Worm (Caenorhabditis elegans) whole organism, young adult: ENCODE results near the gene srh-25.

ENCODE experiments used
- B0336.3 ChIP-seq: fragments of 200-800 bp; sonication (Bioruptor generic); IDR thresholded peaks from 2 replicates; pipeline ENCODE4 v1.3.6; 2022; ENCODE audit warnings: missing genetic modification characterization, missing compliant biosample characterization
- C17E4.6 ChIP-seq: fragments of 200-800 bp; sonication (Bioruptor generic); IDR thresholded peaks from 2 replicates; pipeline ENCODE4 v1.3.6; 2022; ENCODE audit warnings: missing genetic modification reagents, missing genetic modification characterization, missing compliant biosample characterization
- F10E7.11 ChIP-seq: sonication (generic microtip); optimal IDR thresholded peaks from 2 replicates; lab custom pipeline; 2017; ENCODE audit warnings: mild to moderate bottlenecking, missing genetic modification characterization, moderate library complexity, missing compliant biosample characterization
- F52B5.7 ChIP-seq: sonication (generic microtip); optimal IDR thresholded peaks from 2 replicates; lab custom pipeline; 2016; ENCODE audit warnings: mild to moderate bottlenecking, missing genetic modification characterization, missing compliant biosample characterization
- K11D2.4 ChIP-seq: fragments of 200-800 bp; sonication (Bioruptor generic); IDR thresholded peaks from 2 replicates; pipeline ENCODE4 v1.3.6; 2022; ENCODE audit warnings: missing genetic modification reagents, missing genetic modification characterization, missing compliant biosample characterization
- K12H6.12 ChIP-seq: fragments of 200-800 bp; sonication (Bioruptor generic); optimal IDR thresholded peaks from 2 replicates; lab custom pipeline; 2018; ENCODE audit warnings: mild to moderate bottlenecking, missing genetic modification characterization, missing compliant biosample characterization
- Y56A3A.18 ChIP-seq: fragments of 200-800 bp; sonication (Bioruptor generic); IDR thresholded peaks from 2 replicates; pipeline ENCODE4 v1.3.6; 2022; ENCODE audit warnings: missing genetic modification reagents, missing genetic modification characterization, missing compliant biosample characterization
- ZK185.1 ChIP-seq: sonication (generic microtip); optimal IDR thresholded peaks from 2 replicates; lab custom pipeline; 2016; ENCODE audit warnings: mild to moderate bottlenecking, missing genetic modification characterization, missing compliant biosample characterization; ENCODE audit not compliant: poor library complexity, severe bottlenecking
- atf-7 ChIP-seq: sonication (generic microtip); optimal IDR thresholded peaks from 2 replicates; lab custom pipeline; 2017; ENCODE audit warnings: mild to moderate bottlenecking, missing genetic modification characterization, missing compliant biosample characterization
- attf-3 ChIP-seq: fragments of 200-800 bp; sonication (Bioruptor generic); conservative IDR thresholded peaks from 2 replicates; pipeline ENCODE4 v1.3.6; 2022; ENCODE audit warnings: missing genetic modification reagents, missing genetic modification characterization, missing compliant biosample characterization
- attf-5 ChIP-seq: fragments of 200-800 bp; sonication (Bioruptor generic); optimal IDR thresholded peaks from 2 replicates; lab custom pipeline; 2018; ENCODE audit warnings: mild to moderate bottlenecking, missing genetic modification characterization, missing compliant biosample characterization
- bed-2 ChIP-seq: fragments of 200-800 bp; sonication (Bioruptor generic); IDR thresholded peaks from 2 replicates; pipeline ENCODE4 v1.3.6; 2022; ENCODE audit warnings: missing genetic modification reagents, missing genetic modification characterization, missing compliant biosample characterization
- cebp-1 ChIP-seq, 2 experiments: fragments of 200-800 bp in 1 of 2; sonication (Bioruptor generic) in 1 of 2; sonication (generic microtip) in 1 of 2; IDR thresholded peaks in 1 of 2; optimal IDR thresholded peaks in 1 of 2; 2 replicates each; pipeline versions ENCODE4 v1.3.6 to Lab custom; 2017 to 2022; ENCODE audit warnings: missing compliant biosample characterization in 2 of 2, missing genetic modification characterization in 2 of 2, mild to moderate bottlenecking in 1 of 2, missing genetic modification reagents in 1 of 2, moderate library complexity in 1 of 2
- ceh-27 ChIP-seq: fragments of 200-800 bp; sonication (Bioruptor generic); optimal IDR thresholded peaks from 2 replicates; lab custom pipeline; 2018; ENCODE audit warnings: mild to moderate bottlenecking, missing genetic modification characterization, moderate library complexity, missing compliant biosample characterization
- ceh-79 ChIP-seq: sonication (generic microtip); optimal IDR thresholded peaks from 2 replicates; lab custom pipeline; 2017; ENCODE audit warnings: mild to moderate bottlenecking, missing genetic modification characterization, missing compliant biosample characterization
- chd-7 ChIP-seq: sonication (generic microtip); optimal IDR thresholded peaks from 2 replicates; lab custom pipeline; 2016; ENCODE audit warnings: mild to moderate bottlenecking, missing genetic modification characterization, moderate library complexity, missing compliant biosample characterization
- dox-1 ChIP-seq: fragments of 200-800 bp; sonication (Bioruptor generic); IDR thresholded peaks from 2 replicates; pipeline ENCODE4 v1.3.6; 2022; ENCODE audit warnings: missing genetic modification reagents, missing genetic modification characterization, missing compliant biosample characterization
- fkh-3 ChIP-seq: sonication (generic microtip); optimal IDR thresholded peaks from 2 replicates; lab custom pipeline; 2016; ENCODE audit warnings: mild to moderate bottlenecking, missing genetic modification characterization, missing compliant biosample characterization
- gei-17 ChIP-seq: fragments of 200-800 bp; sonication (Bioruptor generic); optimal IDR thresholded peaks from 2 replicates; lab custom pipeline; 2018; ENCODE audit warnings: mild to moderate bottlenecking, missing genetic modification characterization, missing compliant biosample characterization
- hmg-1.2 ChIP-seq: fragments of 200-800 bp; sonication (Bioruptor generic); IDR thresholded peaks from 2 replicates; pipeline ENCODE4 v1.3.6; 2022; ENCODE audit warnings: missing genetic modification reagents, missing genetic modification characterization, missing compliant biosample characterization
- lin-35 ChIP-seq, 3 experiments: fragments of 150-350 bp in 2 of 3; sonication (generic microtip) in 1 of 3; optimal IDR thresholded peaks; 2 replicates each; lab custom pipeline; 2014 to 2018; ENCODE audit warnings: missing biosample characterization in 3 of 3, missing genetic modification characterization in 3 of 3, missing genetic modification reagents in 3 of 3
- lin-40 ChIP-seq: sonication (generic microtip); optimal IDR thresholded peaks from 2 replicates; lab custom pipeline; 2016; ENCODE audit warnings: missing genetic modification characterization, mild to moderate bottlenecking, missing compliant biosample characterization, missing genotype, missing genetic modification reagents
- lin-54 ChIP-seq: fragments of 200-800 bp; sonication (Bioruptor generic); optimal IDR thresholded peaks from 2 replicates; lab custom pipeline; 2018; ENCODE audit warnings: mild to moderate bottlenecking, missing genetic modification characterization, missing compliant biosample characterization
- madf-10 ChIP-seq: sonication (generic microtip); optimal IDR thresholded peaks from 2 replicates; lab custom pipeline; 2016; ENCODE audit warnings: mild to moderate bottlenecking, missing genetic modification characterization, missing compliant biosample characterization
- madf-6 ChIP-seq: fragments of 200-800 bp; sonication (Bioruptor generic); IDR thresholded peaks from 2 replicates; pipeline ENCODE4 v1.3.6; 2022; ENCODE audit warnings: missing genetic modification reagents, missing genetic modification characterization, missing compliant biosample characterization
- madf-8 ChIP-seq: fragments of 200-800 bp; sonication (Bioruptor generic); conservative IDR thresholded peaks from 2 replicates; pipeline ENCODE4 v1.3.6; 2022; ENCODE audit warnings: missing genetic modification reagents, missing genetic modification characterization, missing compliant biosample characterization
- mcd-1 ChIP-seq: fragments of 200-800 bp; sonication (Bioruptor generic); IDR thresholded peaks from 2 replicates; pipeline ENCODE4 v1.3.6; 2022; ENCODE audit warnings: missing genetic modification reagents, missing genetic modification characterization, missing compliant biosample characterization
- nfya-2 ChIP-seq: fragments of 200-800 bp; sonication (Bioruptor generic); IDR thresholded peaks from 2 replicates; pipeline ENCODE4 v1.3.6; 2022; ENCODE audit warnings: missing genetic modification reagents, missing genetic modification characterization, missing compliant biosample characterization
- nfyb-1 ChIP-seq: fragments of 200-800 bp; sonication (Bioruptor generic); IDR thresholded peaks from 2 replicates; pipeline ENCODE4 v1.3.6; 2022; ENCODE audit warnings: missing genetic modification reagents, missing genetic modification characterization, missing compliant biosample characterization
- rcor-1 ChIP-seq: fragments of 200-800 bp; sonication (Bioruptor generic); IDR thresholded peaks from 2 replicates; pipeline ENCODE4 v1.3.6; 2022; ENCODE audit warnings: missing genetic modification reagents, missing genetic modification characterization, missing compliant biosample characterization
- rec-8 ChIP-seq, 2 experiments: sonication (generic microtip); optimal IDR thresholded peaks; 2 replicates each; lab custom pipeline; 2016; ENCODE audit warnings: mild to moderate bottlenecking in 2 of 2, missing genetic modification characterization in 2 of 2, missing genetic modification reagents in 2 of 2, missing genotype in 2 of 2, missing biosample characterization in 1 of 2, missing compliant biosample characterization in 1 of 2, moderate library complexity in 1 of 2
- repo-1 ChIP-seq: sonication (generic microtip); optimal IDR thresholded peaks from 2 replicates; lab custom pipeline; 2017; ENCODE audit warnings: mild to moderate bottlenecking, missing genetic modification characterization, missing compliant biosample characterization
- snpc-1.3 ChIP-seq: sonication (generic microtip); optimal IDR thresholded peaks from 2 replicates; lab custom pipeline; 2017; ENCODE audit warnings: missing genetic modification characterization, mild to moderate bottlenecking, missing compliant biosample characterization, antibody characterized with exemption, moderate library complexity, missing genotype, missing genetic modification reagents; ENCODE audit not compliant: insufficient read depth
- snpc-3.4 ChIP-seq: sonication (generic microtip); optimal IDR thresholded peaks from 2 replicates; lab custom pipeline; 2017; ENCODE audit warnings: missing genetic modification characterization, mild to moderate bottlenecking, missing compliant biosample characterization, antibody characterized with exemption, moderate library complexity, missing genotype, missing genetic modification reagents
- snpc-4 ChIP-seq, 5 experiments: fragments of 150-350 bp in 1 of 5; sonication (generic microtip) in 4 of 5; optimal IDR thresholded peaks; 2 replicates each; lab custom pipeline; 2014 to 2018; ENCODE audit warnings: missing genetic modification characterization in 5 of 5, missing biosample characterization in 3 of 5, antibody characterized with exemption in 2 of 5, mild to moderate bottlenecking in 2 of 5, missing compliant biosample characterization in 2 of 5, missing genotype in 2 of 5, moderate library complexity in 2 of 5, missing genetic modification reagents in 1 of 5
- somi-1 ChIP-seq: fragments of 200-800 bp; sonication (Bioruptor generic); optimal IDR thresholded peaks from 2 replicates; lab custom pipeline; 2018; ENCODE audit warnings: mild to moderate bottlenecking, missing genetic modification characterization, missing compliant biosample characterization
- tbp1 ChIP-seq: fragments of 200-800 bp; sonication (Bioruptor generic); optimal IDR thresholded peaks from 2 replicates; lab custom pipeline; 2018; ENCODE audit warnings: mild to moderate bottlenecking, missing genetic modification characterization, missing compliant biosample characterization
- unc-130 ChIP-seq: sonication (generic microtip); optimal IDR thresholded peaks from 2 replicates; lab custom pipeline; 2016; ENCODE audit warnings: missing genetic modification reagents, missing genetic modification characterization, missing compliant biosample characterization
- zfh-2 ChIP-seq: fragments of 200-800 bp; sonication (Bioruptor generic); conservative IDR thresholded peaks from 2 replicates; pipeline ENCODE4 v1.3.6; 2022; ENCODE audit warnings: missing genetic modification reagents, missing genetic modification characterization, missing compliant biosample characterization
- ztf-22 ChIP-seq: fragments of 200-800 bp; sonication (Bioruptor generic); optimal IDR thresholded peaks from 2 replicates; lab custom pipeline; 2018; ENCODE audit warnings: mild to moderate bottlenecking, missing genetic modification characterization, moderate library complexity, missing compliant biosample characterization
- ztf-6 ChIP-seq: fragments of 200-800 bp; sonication (Bioruptor generic); IDR thresholded peaks from 2 replicates; pipeline ENCODE4 v1.3.6; 2022; ENCODE audit warnings: missing genetic modification reagents, missing genetic modification characterization, missing compliant biosample characterization

srh-25 gene

ce11 chrV:12467755-12468154 is 34.1 kb upstream of the srh-25 start (continued):
- TF ChIP-seq K11D2.4 (GFP tag; lab: Robert Waterston, UW) (no peak), fkh-3 (tag; lab: Kevin White, UChicago) (no peak), lin-40 (no peak), nfya-2 (GFP tag; lab: Robert Waterston, UW) (no peak), repo-1 (tag; lab: Kevin White, UChicago) (no peak), unc-130 (no peak), cebp-1 (GFP tag; IDR thresholded peaks at IDR 0.05; lab: Robert Waterston, UW) (no peak), cebp-1 (tag; optimal IDR thresholded peaks at IDR 0.05; lab: Kevin White, UChicago) (peak; percentile 22)

ce11 chrV:12466653-12467052 is 33.0 kb upstream of the srh-25 start:
- TF ChIP-seq snpc-1.3 (tag; lab: Kevin White, UChicago) = no peak
- peak; percentile 22; the same call in 1 of the 2 replicates for TF ChIP-seq madf-6 (GFP tag; lab: Robert Waterston, UW)
- TF ChIP-seq gei-17 (GFP tag; lab: Kevin White, UChicago) = no peak
- no peak for TF ChIP-seq rec-8 (tag; optimal IDR thresholded peaks at IDR 0.05; lab: Kevin White, UChicago)
- TF ChIP-seq, all 124 proteins: peak for 1

- TF ChIP-seq madf-8 (GFP tag; lab: Robert Waterston, UW) = no peak
- TF ChIP-seq nfyb-1 (GFP tag; lab: Robert Waterston, UW) = peak; percentile 60; the same call in 1 of the 2 replicates
- TF ChIP-seq tbp1 (GFP tag; lab: Kevin White, UChicago) = peak; percentile 1
- TF ChIP-seq atf-7 (tag; lab: Kevin White, UChicago) = peak; percentile 48
- TF ChIP-seq attf-3 (GFP tag; lab: Robert Waterston, UW) = peak; percentile 43
- peak; percentile 57 for TF ChIP-seq mcd-1 (GFP tag; lab: Robert Waterston, UW)
- TF ChIP-seq Y56A3A.18 (GFP tag; lab: Robert Waterston, UW) = 0 out of 2 replicates have a peak, but pooled peaks have one; percentile 25
- TF ChIP-seq cebp-1 (GFP tag; IDR thresholded peaks at IDR 0.05; lab: Robert Waterston, UW) = no peak
- TF ChIP-seq cebp-1 (tag; optimal IDR thresholded peaks at IDR 0.05; lab: Kevin White, UChicago) = peak; percentile 63
- TF ChIP-seq attf-5 (GFP tag; lab: Kevin White, UChicago) = peak; percentile 62
- TF ChIP-seq somi-1 (GFP tag; lab: Kevin White, UChicago) = peak; percentile 83
- peak; percentile 72 for TF ChIP-seq dox-1 (GFP tag; lab: Robert Waterston, UW)
- peak; percentile 0 for TF ChIP-seq ztf-22 (GFP tag; lab: Kevin White, UChicago)
- peak; percentile 89 for TF ChIP-seq K12H6.12 (tag; lab: Kevin White, UChicago)
- no peak for TF ChIP-seq C17E4.6 (GFP tag; lab: Robert Waterston, UW)
- TF ChIP-seq lin-40 = peak; percentile 58
- TF ChIP-seq ZK185.1 (tag; lab: Kevin White, UChicago) = peak; percentile 2
- TF ChIP-seq ztf-6 = no peak
- peak; percentile 77 for TF ChIP-seq K11D2.4 (GFP tag; lab: Robert Waterston, UW)
- TF ChIP-seq lin-35 (GFP tag; optimal IDR thresholded peaks at IDR 0.05; lab: Kevin White, UChicago) = peak in 2 of 3 experiments; percentile 13 to 62
- no peak for TF ChIP-seq snpc-4 (GFP tag; optimal IDR thresholded peaks at IDR 0.05; lab: Kevin White, UChicago)
- TF ChIP-seq snpc-4 (tag; optimal IDR thresholded peaks at IDR 0.05; lab: Kevin White, UChicago) = peak in 2 of 4 experiments; percentile 39 to 45
- TF ChIP-seq F10E7.11 (tag; lab: Kevin White, UChicago) = peak; percentile 15
- peak; percentile 17; the same call in 1 of the 2 replicates for TF ChIP-seq madf-6 (GFP tag; lab: Robert Waterston, UW)
- no peak for TF ChIP-seq ceh-79 (tag; lab: Kevin White, UChicago)
- TF ChIP-seq hmg-1.2 (GFP tag; lab: Robert Waterston, UW) = peak; percentile 86
- 0 out of 2 replicates have a peak, but pooled peaks have one; percentile 38 for TF ChIP-seq bed-2 (GFP tag; lab: Robert Waterston, UW)
- TF ChIP-seq rcor-1 (GFP tag; lab: Robert Waterston, UW) = 0 out of 2 replicates have a peak, but pooled peaks have one; percentile 32
- TF ChIP-seq madf-10 (tag; lab: Kevin White, UChicago) = peak; percentile 20
- no peak for TF ChIP-seq snpc-3.4
- peak; percentile 98 for TF ChIP-seq zfh-2
- 0 out of 2 replicates have a peak, but pooled peaks have one; percentile 28 for TF ChIP-seq B0336.3 (GFP tag; lab: Robert Waterston, UW)
- no peak for TF ChIP-seq chd-7
- peak; percentile 31 for TF ChIP-seq F52B5.7 (tag; lab: Kevin White, UChicago)
- TF ChIP-seq lin-54 (GFP tag; lab: Kevin White, UChicago) = no peak
- peak; percentile 76 for TF ChIP-seq ceh-27
Measured at ce11 chrV:12465399-12465798, 31.8 kb upstream of the srh-25 start.
